Fruit fly (Drosophila melanogaster) whole organism, prepupa: ENCODE data around the gene pxb.

Source experiments
- Blimp-1 ChIP-seq: fragments of 200-800 bp; sonication (Bioruptor generic); optimal IDR thresholded peaks from 3 replicates; lab custom pipeline; 2017; ENCODE audit warnings: missing biosample characterization, missing genetic modification characterization, mild to moderate bottlenecking, moderate library complexity, missing genetic modification reagents
- CG10631 ChIP-seq: fragments of 200-800 bp; sonication (Bioruptor generic); optimal IDR thresholded peaks from 2 replicates; lab custom pipeline; 2016; ENCODE audit warnings: missing biosample characterization, missing genetic modification characterization
- CG11294 ChIP-seq: fragments of 200-800 bp; sonication (Bioruptor generic); IDR thresholded peaks from 2 replicates; pipeline ENCODE4 v1.3.6; 2022; ENCODE audit warnings: missing biosample characterization, missing genetic modification characterization
- CG11762 ChIP-seq: fragments of 200-800 bp; sonication (Bioruptor generic); optimal IDR thresholded peaks from 3 replicates; lab custom pipeline; 2016; ENCODE audit warnings: missing biosample characterization, missing genetic modification characterization; ENCODE audit not compliant: insufficient read depth
- CG11902 ChIP-seq: fragments of 200-800 bp; sonication (Bioruptor generic); optimal IDR thresholded peaks from 3 replicates; lab custom pipeline; 2016; ENCODE audit warnings: missing biosample characterization, missing genetic modification characterization
- CG15336 ChIP-seq: fragments of 200-800 bp; sonication (Bioruptor generic); IDR thresholded peaks from 2 replicates; pipeline ENCODE4 v1.3.6; 2022; ENCODE audit warnings: missing biosample characterization, missing genetic modification characterization
- CG1621 ChIP-seq: fragments of 200-800 bp; sonication (Bioruptor generic); optimal IDR thresholded peaks from 3 replicates; lab custom pipeline; 2018; ENCODE audit warnings: missing biosample characterization, mild to moderate bottlenecking, missing genetic modification characterization
- CG16779 ChIP-seq: fragments of 200-800 bp; sonication (Bioruptor generic); optimal IDR thresholded peaks from 3 replicates; lab custom pipeline; 2017; ENCODE audit warnings: missing biosample characterization, mild to moderate bottlenecking, missing genetic modification characterization
- CG32006 ChIP-seq: fragments of 200-800 bp; sonication (Bioruptor generic); optimal IDR thresholded peaks from 3 replicates; lab custom pipeline; 2017; ENCODE audit warnings: missing biosample characterization, mild to moderate bottlenecking, missing genetic modification characterization
- CG34406 ChIP-seq: fragments of 200-800 bp; sonication (Bioruptor generic); optimal IDR thresholded peaks from 3 replicates; lab custom pipeline; 2016; ENCODE audit warnings: missing biosample characterization, missing genetic modification characterization
- CG3919 ChIP-seq: fragments of 200-800 bp; sonication (Bioruptor generic); optimal IDR thresholded peaks from 3 replicates; lab custom pipeline; 2016; ENCODE audit warnings: missing biosample characterization, missing genetic modification characterization
- CG4318 ChIP-seq: fragments of 200-800 bp; sonication (Bioruptor generic); optimal IDR thresholded peaks from 3 replicates; lab custom pipeline; 2017; ENCODE audit warnings: missing biosample characterization, mild to moderate bottlenecking, missing genetic modification characterization
- CG6163 ChIP-seq: fragments of 200-800 bp; sonication (Bioruptor generic); IDR thresholded peaks from 3 replicates; pipeline ENCODE4 v1.3.6; 2022; ENCODE audit warnings: missing biosample characterization, missing genetic modification characterization
- CG6792 ChIP-seq: fragments of 200-800 bp; sonication (Bioruptor generic); optimal IDR thresholded peaks from 3 replicates; lab custom pipeline; 2016; ENCODE audit warnings: missing biosample characterization, missing genetic modification characterization
- CG6854 ChIP-seq: fragments of 200-800 bp; sonication (Bioruptor generic); optimal IDR thresholded peaks from 2 replicates; lab custom pipeline; 2017; ENCODE audit warnings: missing biosample characterization, mild to moderate bottlenecking, missing genetic modification characterization
- CG7368 ChIP-seq: fragments of 200-800 bp; sonication (Bioruptor generic); optimal IDR thresholded peaks from 3 replicates; lab custom pipeline; 2016; ENCODE audit warnings: missing biosample characterization, missing genetic modification characterization
- CG8119 ChIP-seq: fragments of 200-800 bp; sonication (Bioruptor generic); IDR thresholded peaks from 3 replicates; pipeline ENCODE4 v1.3.6; 2022; ENCODE audit warnings: missing biosample characterization, missing genetic modification characterization
- CG8319 ChIP-seq: fragments of 200-800 bp; sonication (Bioruptor generic); optimal IDR thresholded peaks from 3 replicates; lab custom pipeline; 2016; ENCODE audit warnings: missing biosample characterization, missing genetic modification characterization
- CG8632 ChIP-seq: fragments of 200-800 bp; sonication (Bioruptor generic); optimal IDR thresholded peaks from 3 replicates; lab custom pipeline; 2016; ENCODE audit warnings: missing biosample characterization, missing genetic modification characterization
- Eip75B ChIP-seq: fragments of 200-800 bp; sonication (Bioruptor generic); optimal IDR thresholded peaks from 3 replicates; lab custom pipeline; 2016; ENCODE audit warnings: missing biosample characterization, missing genetic modification characterization
- Eip93F ChIP-seq: fragments of 200-800 bp; sonication (Bioruptor generic); optimal IDR thresholded peaks from 2 replicates; lab custom pipeline; 2016; ENCODE audit warnings: missing biosample characterization, mild to moderate bottlenecking, missing genetic modification characterization
- Ets21C ChIP-seq: fragments of 200-800 bp; sonication (Bioruptor generic); optimal IDR thresholded peaks from 3 replicates; lab custom pipeline; 2016; ENCODE audit warnings: missing biosample characterization, missing genetic modification characterization
- Gug ChIP-seq: fragments of 200-800 bp; sonication (Bioruptor generic); IDR thresholded peaks from 2 replicates; pipeline ENCODE4 v1.3.6; 2022; ENCODE audit warnings: missing biosample characterization, missing genetic modification characterization
- Hr38 ChIP-seq: sonication (Bioruptor generic); optimal IDR thresholded peaks from 2 replicates; lab custom pipeline; 2016; ENCODE audit warnings: missing biosample characterization, missing genetic modification characterization
- Hr39 ChIP-seq: fragments of 200-800 bp; sonication (Bioruptor generic); optimal IDR thresholded peaks from 2 replicates; lab custom pipeline; 2016; ENCODE audit warnings: missing biosample characterization, missing genetic modification characterization
- Hr4 ChIP-seq: fragments of 200-800 bp; sonication (Bioruptor generic); optimal IDR thresholded peaks from 3 replicates; lab custom pipeline; 2016; ENCODE audit warnings: missing biosample characterization, missing genetic modification characterization
- Lpt ChIP-seq: fragments of 200-800 bp; sonication (Bioruptor generic); optimal IDR thresholded peaks from 3 replicates; lab custom pipeline; 2016; ENCODE audit warnings: missing biosample characterization, missing genetic modification characterization
- OdsH ChIP-seq: fragments of 200-800 bp; sonication (Bioruptor generic); optimal IDR thresholded peaks from 3 replicates; lab custom pipeline; 2016; ENCODE audit warnings: missing biosample characterization, missing genetic modification characterization
- Smox ChIP-seq: fragments of 200-800 bp; sonication (Bioruptor generic); optimal IDR thresholded peaks from 3 replicates; lab custom pipeline; 2016; ENCODE audit warnings: missing biosample characterization, missing genetic modification characterization
- Sox102F ChIP-seq: fragments of 200-800 bp; sonication (Bioruptor generic); optimal IDR thresholded peaks from 2 replicates; lab custom pipeline; 2016; ENCODE audit warnings: missing biosample characterization, mild to moderate bottlenecking, missing genetic modification characterization
- Sox14 ChIP-seq: fragments of 200-800 bp; sonication (Bioruptor generic); optimal IDR thresholded peaks from 3 replicates; lab custom pipeline; 2016; ENCODE audit warnings: missing biosample characterization, missing genetic modification characterization
- Sox15 ChIP-seq: fragments of 200-800 bp; sonication (Bioruptor generic); optimal IDR thresholded peaks from 3 replicates; lab custom pipeline; 2016; ENCODE audit warnings: missing biosample characterization, missing genetic modification characterization
- achi ChIP-seq: fragments of 200-800 bp; sonication (Bioruptor generic); optimal IDR thresholded peaks from 3 replicates; lab custom pipeline; 2016; ENCODE audit warnings: missing biosample characterization, missing genetic modification characterization
- acj6 ChIP-seq: fragments of 200-800 bp; sonication (Bioruptor generic); optimal IDR thresholded peaks from 3 replicates; lab custom pipeline; 2016; ENCODE audit warnings: missing biosample characterization, missing genetic modification characterization
- cyc ChIP-seq: fragments of 200-800 bp; sonication (Bioruptor generic); optimal IDR thresholded peaks from 3 replicates; lab custom pipeline; 2016; ENCODE audit warnings: missing biosample characterization, missing genetic modification characterization
- dac ChIP-seq: fragments of 200-800 bp; sonication (Bioruptor generic); optimal IDR thresholded peaks from 2 replicates; lab custom pipeline; 2017; ENCODE audit warnings: missing biosample characterization, mild to moderate bottlenecking, missing genetic modification characterization
- dsx ChIP-seq: fragments of 200-800 bp; optimal IDR thresholded peaks from 3 replicates; lab custom pipeline; 2019; ENCODE audit warnings: missing biosample characterization, mild to moderate bottlenecking, missing genetic modification characterization, moderate library complexity; ENCODE audit not compliant: poor library complexity, severe bottlenecking
- eg ChIP-seq: fragments of 200-800 bp; sonication (Bioruptor generic); IDR thresholded peaks from 3 replicates; pipeline ENCODE4 v1.3.6; 2022; ENCODE audit warnings: missing biosample characterization, missing genetic modification characterization
- fd59A ChIP-seq: fragments of 200-800 bp; sonication (Bioruptor generic); optimal IDR thresholded peaks from 2 replicates; lab custom pipeline; 2017; ENCODE audit warnings: missing biosample characterization, mild to moderate bottlenecking, missing genetic modification characterization, missing genetic modification reagents
- fd85E ChIP-seq: fragments of 200-800 bp; sonication (Bioruptor generic); optimal IDR thresholded peaks from 3 replicates; lab custom pipeline; 2016; ENCODE audit warnings: missing biosample characterization, missing genetic modification characterization
- fkh ChIP-seq: fragments of 200-800 bp; sonication (Bioruptor generic); optimal IDR thresholded peaks from 3 replicates; lab custom pipeline; 2017; ENCODE audit warnings: missing biosample characterization, mild to moderate bottlenecking, missing genetic modification characterization, moderate library complexity
- lz ChIP-seq: fragments of 200-800 bp; sonication (Bioruptor generic); optimal IDR thresholded peaks from 3 replicates; lab custom pipeline; 2016; ENCODE audit warnings: missing biosample characterization, missing genetic modification characterization
- net ChIP-seq: fragments of 200-800 bp; sonication (Bioruptor generic); optimal IDR thresholded peaks from 3 replicates; lab custom pipeline; 2016; ENCODE audit warnings: missing biosample characterization, missing genetic modification characterization
- salr ChIP-seq, 2 experiments: fragments of 200-800 bp; sonication (Bioruptor generic); optimal IDR thresholded peaks; 3 replicates each; lab custom pipeline; 2016 to 2018; ENCODE audit warnings: missing biosample characterization in 2 of 2, missing genetic modification characterization in 2 of 2, mild to moderate bottlenecking in 1 of 2
- spab ChIP-seq: fragments of 200-800 bp; sonication (Bioruptor generic); optimal IDR thresholded peaks from 2 replicates; lab custom pipeline; 2017; ENCODE audit warnings: missing biosample characterization, mild to moderate bottlenecking, missing genetic modification characterization, missing genetic modification reagents

Gene pxb

dm6 chr3R:15650250-15650649 is 15.7 kb upstream of the pxb start (continued):
- TF ChIP-seq CG15336 (GFP tag; lab: Robert Waterston, UW) (peak; percentile 50), fd59A (GFP tag; lab: Kevin White, UChicago) (peak; percentile 62), net (GFP tag; lab: Kevin White, UChicago) (peak; percentile 9), CG6792 (GFP tag; lab: Kevin White, UChicago) (peak; percentile 16), achi (GFP tag; lab: Kevin White, UChicago) (peak; percentile 52), OdsH (GFP tag; lab: Kevin White, UChicago) (peak; percentile 53), CG16779 (tag; lab: Kevin White, UChicago) (no peak), CG7368 (no peak), Sox102F (GFP tag; lab: Kevin White, UChicago) (no peak), CG34406 (GFP tag; lab: Kevin White, UChicago) (peak; percentile 7), CG6163 (GFP tag; lab: Robert Waterston, UW) (no peak), CG11294 (no peak), Gug (GFP tag; lab: Robert Waterston, UW) (no peak; the same call in 1 of the 2 replicates), CG11902 (GFP tag; lab: Kevin White, UChicago) (no peak), CG6854 (GFP tag; lab: Kevin White, UChicago) (no peak), CG1621 (peak; percentile 38), Hr39 (GFP tag; lab: Kevin White, UChicago) (peak; percentile 11), Hr38 (GFP tag; lab: Kevin White, UChicago) (no peak), cyc (no peak), salr (GFP tag; optimal IDR thresholded peaks at IDR 0.05; lab: Kevin White, UChicago) (peak in 1 of 2 experiments; percentile 56), eg (GFP tag; lab: Robert Waterston, UW) (no peak), CG3919 (GFP tag; lab: Kevin White, UChicago) (peak; percentile 45), lz (GFP tag; lab: Kevin White, UChicago) (peak; percentile 21), Eip75B (GFP tag; lab: Kevin White, UChicago) (peak; percentile 51), CG8632 (GFP tag; lab: Kevin White, UChicago) (peak; percentile 28), Blimp-1 (GFP tag; lab: Kevin White, UChicago) (no peak), Smox (GFP tag; lab: Kevin White, UChicago) (peak; percentile 21), CG8119 (peak; percentile 48; the same call in 1 of the 3 replicates), CG32006 (GFP tag; lab: Kevin White, UChicago) (peak; percentile 52), CG8319 (no peak), fd85E (GFP tag; lab: Kevin White, UChicago) (no peak), Hr4 (peak; percentile 49), CG11762 (no peak)

dm6 chr3R:15650669-15651068 is 15.3 kb upstream of the pxb start:
- no peak for TF ChIP-seq lz (GFP tag; lab: Kevin White, UChicago)
- no peak for TF ChIP-seq Smox (GFP tag; lab: Kevin White, UChicago)
- TF ChIP-seq CG8119 = 0 out of 3 replicates have a peak, but pooled peaks have one; percentile 2
- TF ChIP-seq Sox14 (GFP tag; lab: Kevin White, UChicago) = no peak
- TF ChIP-seq CG34406 (GFP tag; lab: Kevin White, UChicago) = no peak

dm6 chr3R:15651770-15652410 is 14.1 kb upstream of the pxb start:
- TF ChIP-seq acj6 (GFP tag; lab: Kevin White, UChicago) (peak; percentile 97), CG4318 (peak; percentile 96), dac (GFP tag; lab: Kevin White, UChicago) (peak; percentile 94), CG11902 (GFP tag; lab: Kevin White, UChicago) (peak; percentile 96), dsx (GFP tag; lab: Kevin White, UChicago) (peak; percentile 97), CG11294 (peak; percentile 92), CG3919 (GFP tag; lab: Kevin White, UChicago) (peak; percentile 99), fd59A (GFP tag; lab: Kevin White, UChicago) (peak; percentile 95), CG7368 (peak; percentile 99), OdsH (GFP tag; lab: Kevin White, UChicago) (peak; percentile 95), Eip93F (GFP tag; lab: Kevin White, UChicago) (peak; percentile 89), Lpt (GFP tag; lab: Kevin White, UChicago) (peak; percentile 99), lz (GFP tag; lab: Kevin White, UChicago) (peak; percentile 96), CG10631 (peak; percentile 97), eg (GFP tag; lab: Robert Waterston, UW) (peak; percentile 96), CG32006 (GFP tag; lab: Kevin White, UChicago) (peak; percentile 96), Sox15 (GFP tag; lab: Kevin White, UChicago) (peak; percentile 95), CG6792 (GFP tag; lab: Kevin White, UChicago) (peak; percentile 97), Eip75B (GFP tag; lab: Kevin White, UChicago) (peak; percentile 98), spab (GFP tag; lab: Kevin White, UChicago) (peak; percentile 98), CG16779 (tag; lab: Kevin White, UChicago) (peak; percentile 94), Sox14 (GFP tag; lab: Kevin White, UChicago) (peak; percentile 98), fkh (peak; percentile 1), Ets21C (GFP tag; lab: Kevin White, UChicago) (peak; percentile 95)
